Fruit fly (Drosophila melanogaster): ENCODE data around the gene gdl-ORF39.
A peak's percentile ranks its signal among the peaks of the same experiment; 100 is the strongest.

The gdl-ORF39 gene

DNA sequence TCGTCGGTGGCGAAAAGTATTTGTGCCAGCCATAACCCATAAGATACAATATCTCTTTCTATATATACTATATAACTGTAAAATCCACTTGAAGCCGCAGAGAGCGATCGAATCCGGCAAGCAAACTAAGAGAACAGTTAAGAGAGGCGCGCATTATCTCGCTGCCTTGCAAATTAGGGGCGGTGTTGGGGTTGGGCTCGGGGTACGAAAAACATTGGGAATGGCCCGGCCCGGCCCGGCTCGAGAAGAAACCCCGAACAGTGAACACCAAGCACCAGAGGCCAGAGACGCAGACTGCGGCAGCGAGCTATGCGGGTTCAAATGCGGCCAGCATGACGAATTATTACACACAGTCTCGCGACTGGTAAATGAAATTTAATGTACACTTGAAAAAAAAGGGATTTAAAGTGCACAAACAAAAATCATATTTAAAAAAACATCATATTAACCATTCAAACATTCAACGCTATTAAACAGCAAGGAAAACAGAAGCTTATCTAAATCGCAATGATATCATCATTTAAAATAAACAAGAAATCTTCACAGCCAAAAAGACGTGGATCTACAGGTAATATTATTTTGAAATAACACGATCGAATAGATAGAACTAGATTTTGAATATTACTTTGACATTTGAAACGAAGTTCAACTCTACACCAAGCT is 23.3 kb downstream of the gdl-ORF39 start (continued):
- TF ChIP-seq sd (tag; optimal IDR thresholded peaks at IDR 0.05): peak; percentile 18
- peak; percentile 73 for TF ChIP-seq vvl (GFP tag; IDR thresholded peaks at IDR 0.05)
- peak; percentile 45 for TF ChIP-seq CG5180 (GFP tag; optimal IDR thresholded peaks at IDR 0.05)
- TF ChIP-seq az2 (GFP tag; optimal IDR thresholded peaks at IDR 0.05): peak; percentile 16
- no peak for TF ChIP-seq knrl (GFP tag; IDR thresholded peaks at IDR 0.05; ENCODE audit: partially characterized antibody)
- TF ChIP-seq trem (tag; optimal IDR thresholded peaks at IDR 0.05): peak; percentile 43
- peak; percentile 16 for TF ChIP-seq Atf-2 (GFP tag; optimal IDR thresholded peaks at IDR 0.05)
- peak; percentile 55 for TF ChIP-seq CG9932 (GFP tag; IDR thresholded peaks at IDR 0.05)
- peak; percentile 58 for TF ChIP-seq lmd (GFP tag; IDR thresholded peaks at IDR 0.05)
- TF ChIP-seq Pdp1 (GFP tag; optimal IDR thresholded peaks at IDR 0.05): peak in 1 of 2 experiments; percentile 32
- TF ChIP-seq Dip2 (GFP tag; IDR thresholded peaks at IDR 0.05): no peak
- TF ChIP-seq ci (GFP tag; IDR thresholded peaks at IDR 0.05): peak; percentile 54; the same call in 2 of the 3 replicates
- no peak for TF ChIP-seq CG8290 (GFP tag; optimal IDR thresholded peaks at IDR 0.05)
- TF ChIP-seq CG8290 (tag; optimal IDR thresholded peaks at IDR 0.05): peak in 1 of 2 experiments; percentile 26
- TF ChIP-seq CG5245 (GFP tag; optimal IDR thresholded peaks at IDR 0.05): no peak
- peak; percentile 38 for TF ChIP-seq CG7839 (tag; optimal IDR thresholded peaks at IDR 0.05)
- TF ChIP-seq ind (GFP tag; optimal IDR thresholded peaks at IDR 0.05): peak; percentile 52
- no peak for TF ChIP-seq tna (GFP tag; IDR thresholded peaks at IDR 0.05; ENCODE audit: partially characterized antibody)
- 0 out of 2 replicates have a peak, but pooled peaks have one; percentile 31 for TF ChIP-seq CG4730 (GFP tag; IDR thresholded peaks at IDR 0.05)
- TF ChIP-seq Adf1 (GFP tag; IDR thresholded peaks at IDR 0.05): peak; percentile 76
- peak; percentile 44 for TF ChIP-seq Six4 (GFP tag; optimal IDR thresholded peaks at IDR 0.05)
- TF ChIP-seq CG15073 (GFP tag; optimal IDR thresholded peaks at IDR 0.05): no peak
- no peak for TF ChIP-seq CG8478 (optimal IDR thresholded peaks at IDR 0.05)
- TF ChIP-seq fd64A (GFP tag; optimal IDR thresholded peaks at IDR 0.05): no peak
- TF ChIP-seq H2.0 (GFP tag; IDR thresholded peaks at IDR 0.05): peak; percentile 55; the same call in 1 of the 2 replicates
- peak; percentile 63 for TF ChIP-seq slbo (GFP tag; IDR thresholded peaks at IDR 0.05)
- no peak for TF ChIP-seq Fer1 (GFP tag; optimal IDR thresholded peaks at IDR 0.05)
- peak; percentile 79 for TF ChIP-seq gcm (GFP tag; optimal IDR thresholded peaks at IDR 0.05)
- TF ChIP-seq CG17829 (tag; optimal IDR thresholded peaks at IDR 0.05): peak; percentile 14
- peak; percentile 21 for TF ChIP-seq eyg (GFP tag; optimal IDR thresholded peaks at IDR 0.05)
- TF ChIP-seq CG9876 (GFP tag; optimal IDR thresholded peaks at IDR 0.05): peak; percentile 22
- TF ChIP-seq CG11695 (GFP tag; IDR thresholded peaks at IDR 0.05): peak; percentile 39; the same call in 1 of the 3 replicates
- no peak for TF ChIP-seq CG6813 (GFP tag; optimal IDR thresholded peaks at IDR 0.05)
- TF ChIP-seq Rx (GFP tag; IDR thresholded peaks at IDR 0.05): peak; percentile 46
- TF ChIP-seq klu (GFP tag; IDR thresholded peaks at IDR 0.05): peak; percentile 27; the same call in 1 of the 2 replicates
- TF ChIP-seq CG1233 (GFP tag; optimal IDR thresholded peaks at IDR 0.05): peak; percentile 19
- TF ChIP-seq tll (GFP tag; optimal IDR thresholded peaks at IDR 0.05): no peak
- no peak for TF ChIP-seq caup (GFP tag; optimal IDR thresholded peaks at IDR 0.05; ENCODE audit: severe bottlenecking)
- TF ChIP-seq Trl (optimal IDR thresholded peaks at IDR 0.05): peak; percentile 60 to 70
- TF ChIP-seq Trl (GFP tag; optimal IDR thresholded peaks at IDR 0.05): peak; percentile 56
- peak; percentile 9; the same call in 1 of the 3 replicates for TF ChIP-seq CG14050 (GFP tag; IDR thresholded peaks at IDR 0.05)
- TF ChIP-seq chinmo (GFP tag; IDR thresholded peaks at IDR 0.05; ENCODE audit: partially characterized antibody): peak; percentile 86; the same call in 2 of the 4 replicates
- TF ChIP-seq slp2 (GFP tag; optimal IDR thresholded peaks at IDR 0.05): peak; percentile 15
- peak; percentile 33 for TF ChIP-seq Side (GFP tag; optimal IDR thresholded peaks at IDR 0.05)

All from whole organism, embryonic.